Worm (Caenorhabditis elegans) whole organism, late embryonic: ENCODE results near the gene srv-11.

Experiments used
- Y22D7AL.16 ChIP-seq: sonication (generic microtip); optimal IDR thresholded peaks from 2 replicates; lab custom pipeline; 2016; ENCODE audit warnings: missing genetic modification characterization, missing compliant biosample characterization
- ama-1 ChIP-seq: fragments of 150-350 bp; optimal IDR thresholded peaks from 2 replicates; lab custom pipeline; 2014
- ceh-31 ChIP-seq: sonication (generic microtip); optimal IDR thresholded peaks from 2 replicates; lab custom pipeline; 2016; ENCODE audit warnings: missing genetic modification characterization, missing compliant biosample characterization
- hlh-8 ChIP-seq: sonication (generic microtip); optimal IDR thresholded peaks from 2 replicates; lab custom pipeline; 2016; ENCODE audit warnings: missing genotype, missing genetic modification characterization, missing compliant biosample characterization
- nfya-1 ChIP-seq: sonication (generic microtip); optimal IDR thresholded peaks from 2 replicates; lab custom pipeline; 2017; ENCODE audit warnings: missing genetic modification characterization, mild to moderate bottlenecking, missing compliant biosample characterization, antibody characterized with exemption, moderate library complexity
- pat-9 ChIP-seq: fragments of 200-800 bp; sonication (Bioruptor generic); optimal IDR thresholded peaks from 2 replicates; lab custom pipeline; 2018; ENCODE audit warnings: mild to moderate bottlenecking, missing genetic modification characterization, moderate library complexity, missing compliant biosample characterization
- pha-4 ChIP-seq: fragments of 150-350 bp; optimal IDR thresholded peaks from 2 replicates; lab custom pipeline; 2018; ENCODE audit warnings: missing biosample characterization, missing genetic modification reagents, missing genetic modification characterization
- pqm-1 ChIP-seq: sonication (generic microtip); optimal IDR thresholded peaks from 2 replicates; lab custom pipeline; 2016; ENCODE audit warnings: missing genetic modification characterization, missing compliant biosample characterization
- zip-5 ChIP-seq: sonication (generic microtip); optimal IDR thresholded peaks from 2 replicates; lab custom pipeline; 2016; ENCODE audit warnings: missing genetic modification characterization, missing compliant biosample characterization

ce11 chrIV:16221559-16221958 is at the start of gene srv-11:
- TF ChIP-seq Y22D7AL.16 (tag; lab: Kevin White, UChicago), result no peak
- TF ChIP-seq pqm-1, result no peak
- TF ChIP-seq ceh-31 (tag; lab: Kevin White, UChicago), result no peak
- no peak for TF ChIP-seq pha-4
- TF ChIP-seq nfya-1 (tag; lab: Kevin White, UChicago), result no peak
- no peak for TF ChIP-seq ama-1
- TF ChIP-seq zip-5 (tag; lab: Kevin White, UChicago), result no peak
- TF ChIP-seq pat-9 (tag; lab: Kevin White, UChicago), result no peak
- no peak for TF ChIP-seq hlh-8 (tag; lab: Kevin White, UChicago)
